Worm (Caenorhabditis elegans): ENCODE measurements around the gene F21D9.11.

DNA sequence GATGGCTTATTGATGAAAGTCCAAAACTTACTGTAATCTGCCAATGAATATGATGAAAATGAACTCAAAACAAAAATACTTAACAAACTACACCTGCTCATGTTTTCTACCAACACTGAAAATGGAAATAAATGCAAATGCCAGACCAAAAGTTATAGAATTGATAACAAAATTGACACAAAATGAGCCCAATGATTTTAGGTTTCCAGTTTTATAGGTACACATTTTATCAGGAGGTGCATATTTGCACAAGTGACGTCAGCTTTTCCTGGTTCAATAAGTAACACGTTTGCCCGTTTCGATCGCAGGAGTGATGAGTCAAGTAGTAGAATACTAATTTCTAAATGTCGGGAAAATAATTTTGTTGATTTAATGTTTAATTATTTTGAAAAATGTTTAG, 44.8 kb downstream of the F21D9.11 start, which contains the start of gene F55C9.6:
- TF ChIP-seq ama-1 (optimal IDR thresholded peaks at IDR 0.05) (no peak), hnd-1 (tag; optimal IDR thresholded peaks at IDR 0.05) (no peak), scrt-1 (GFP tag; IDR thresholded peaks at IDR 0.05) (no peak), hmg-4 (GFP tag; optimal IDR thresholded peaks at IDR 0.05) (no peak), tbx-37 (GFP tag; conservative IDR thresholded peaks at IDR 0.05) (no peak)

All from whole organism, early embryonic.